Worm (Caenorhabditis elegans) whole organism, L1 larva: ENCODE results near the gene T23B12.11.

ENCODE experiments used
- C04F5.9 ChIP-seq: sonication (generic microtip); optimal IDR thresholded peaks from 2 replicates; lab custom pipeline; 2016; ENCODE audit warnings: missing genetic modification characterization, missing compliant biosample characterization
- blmp-1 ChIP-seq: fragments of 150-350 bp; optimal IDR thresholded peaks from 2 replicates; lab custom pipeline; 2014; ENCODE audit warnings: missing biosample characterization, missing genetic modification characterization
- ceh-88 ChIP-seq: fragments of 200-800 bp; sonication (Bioruptor generic); IDR thresholded peaks from 2 replicates; pipeline ENCODE4 v1.3.6; 2022; ENCODE audit warnings: missing genetic modification characterization, missing compliant biosample characterization
- ces-1 ChIP-seq: fragments of 150-350 bp; optimal IDR thresholded peaks from 2 replicates; lab custom pipeline; 2014; ENCODE audit warnings: missing biosample characterization, missing genetic modification reagents, missing genetic modification characterization
- efl-1 ChIP-seq, 4 experiments: fragments of 150-350 bp; optimal IDR thresholded peaks in 3 of 4; peaks in 1 of 4; 1 replicate in 1 of 4; 2 replicates in 3 of 4; lab custom pipeline; 2014; ENCODE audit warnings: missing biosample characterization in 2 of 4, missing genetic modification characterization in 2 of 4, missing genetic modification reagents in 2 of 4
- fkh-4 ChIP-seq: sonication (generic microtip); optimal IDR thresholded peaks from 2 replicates; lab custom pipeline; 2016; ENCODE audit warnings: missing compliant biosample characterization, missing genetic modification characterization, borderline replicate concordance
- hlh-4 ChIP-seq: sonication (generic microtip); optimal IDR thresholded peaks from 2 replicates; lab custom pipeline; 2016; ENCODE audit warnings: mild to moderate bottlenecking, missing genetic modification characterization, missing compliant biosample characterization
- mdl-1 ChIP-seq, 2 experiments: fragments of 150-350 bp; optimal IDR thresholded peaks; 2 replicates each; lab custom pipeline; 2014 to 2017; ENCODE audit warnings: missing biosample characterization in 2 of 2, missing genetic modification characterization in 2 of 2, inconsistent platforms in 1 of 2
- nhr-76 ChIP-seq: sonication (generic microtip); optimal IDR thresholded peaks from 2 replicates; lab custom pipeline; 2017; ENCODE audit warnings: missing biosample characterization, missing genetic modification characterization
- sox-4 ChIP-seq: sonication (generic microtip); optimal IDR thresholded peaks from 2 replicates; lab custom pipeline; 2016; ENCODE audit warnings: missing genetic modification characterization, missing compliant biosample characterization
- sptf-1 ChIP-seq: fragments of 150-350 bp; optimal IDR thresholded peaks from 2 replicates; lab custom pipeline; 2014; ENCODE audit warnings: missing biosample characterization, missing genetic modification characterization
- tlp-1 ChIP-seq: fragments of 150-350 bp; optimal IDR thresholded peaks from 2 replicates; lab custom pipeline; 2014; ENCODE audit warnings: missing biosample characterization, missing genetic modification characterization
- unc-130 ChIP-seq: fragments of 150-350 bp; optimal IDR thresholded peaks from 2 replicates; lab custom pipeline; 2017; ENCODE audit warnings: missing biosample characterization, missing genetic modification characterization, inconsistent platforms
- vab-15 ChIP-seq: sonication (generic microtip); optimal IDR thresholded peaks from 2 replicates; lab custom pipeline; 2017; ENCODE audit warnings: missing genotype, mild to moderate bottlenecking, missing genetic modification characterization, missing compliant biosample characterization
- xbp-1 ChIP-seq: sonication (generic microtip); optimal IDR thresholded peaks from 2 replicates; lab custom pipeline; 2016; ENCODE audit warnings: missing genetic modification characterization, missing compliant biosample characterization

The T23B12.11 gene

DNA sequence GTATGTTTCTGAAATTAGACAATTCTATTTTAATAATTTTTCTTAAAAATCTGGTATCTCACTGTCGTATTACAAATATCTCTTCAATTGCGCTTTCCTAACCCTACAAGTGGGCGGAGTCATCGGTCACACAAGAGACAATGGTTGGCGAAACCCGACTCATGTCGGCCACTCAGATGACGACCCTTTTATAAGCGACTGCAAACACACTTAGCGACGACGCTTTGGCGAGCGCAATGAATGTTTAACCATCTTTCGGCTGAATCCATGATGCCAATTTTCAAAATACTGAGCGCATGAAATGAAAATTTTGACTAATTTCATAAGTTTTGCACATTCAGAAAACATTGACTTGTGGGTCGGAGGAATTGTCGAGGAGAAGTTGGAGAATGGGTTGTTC is 45.2 kb downstream of the T23B12.11 start (continued):
- TF ChIP-seq ceh-88 = peak; percentile 85
- peak; percentile 55 for TF ChIP-seq ces-1
- peak; percentile 62 for TF ChIP-seq vab-15 (tag; lab: Kevin White, UChicago)
- peak; percentile 68 for TF ChIP-seq C04F5.9 (tag; lab: Kevin White, UChicago)
- TF ChIP-seq fkh-4 = peak; percentile 66
- peak; percentile 33 for TF ChIP-seq blmp-1 (tag; lab: Kevin White, UChicago)
- TF ChIP-seq sox-4 = peak; percentile 90
- peak; percentile 91 for TF ChIP-seq xbp-1 (tag; lab: Kevin White, UChicago)
- peak; percentile 73 to 81 for TF ChIP-seq efl-1 (optimal IDR thresholded peaks at IDR 0.05; lab: Kevin White, UChicago)
- TF ChIP-seq efl-1 (GFP tag; optimal IDR thresholded peaks at IDR 0.05 in 1 of 2; lab: Kevin White, UChicago) = peak; percentile 62 to 98
- peak; percentile 95 for TF ChIP-seq nhr-76 (tag; lab: Kevin White, UChicago)
- peak; percentile 55 for TF ChIP-seq tlp-1 (tag; lab: Kevin White, UChicago)
- peak; percentile 98 for TF ChIP-seq unc-130 (tag; lab: Kevin White, UChicago)
- TF ChIP-seq hlh-4 (tag; lab: Kevin White, UChicago) = peak; percentile 25
- no peak for TF ChIP-seq sptf-1
- TF ChIP-seq mdl-1 (tag; optimal IDR thresholded peaks at IDR 0.05; lab: Kevin White, UChicago) = peak; percentile 24 to 81
